Worm (Caenorhabditis elegans) whole organism, L2 larva: ENCODE data around the gene tlk-1.

Source experiments
- C34F6.9 ChIP-seq: fragments of 150-350 bp; optimal IDR thresholded peaks from 2 replicates; lab custom pipeline; 2014; ENCODE audit warnings: missing biosample characterization, missing genetic modification characterization
- F13H6.1 ChIP-seq: sonication (generic microtip); optimal IDR thresholded peaks from 2 replicates; lab custom pipeline; 2016; ENCODE audit warnings: missing genetic modification characterization, missing compliant biosample characterization
- R02D3.7 ChIP-seq: fragments of 150-350 bp; optimal IDR thresholded peaks from 2 replicates; lab custom pipeline; 2014; ENCODE audit warnings: missing biosample characterization, missing genetic modification characterization
- Y55F3AM.14 ChIP-seq: fragments of 200-800 bp; sonication (Bioruptor generic); optimal IDR thresholded peaks from 2 replicates; lab custom pipeline; 2018; ENCODE audit warnings: mild to moderate bottlenecking, missing genetic modification characterization, missing compliant biosample characterization
- ZK546.5 ChIP-seq: sonication (generic microtip); optimal IDR thresholded peaks from 2 replicates; lab custom pipeline; 2017; ENCODE audit warnings: missing biosample characterization, missing genetic modification characterization
- alr-1 ChIP-seq: fragments of 150-350 bp; optimal IDR thresholded peaks from 2 replicates; lab custom pipeline; 2014; ENCODE audit warnings: missing biosample characterization, missing genetic modification characterization
- aly-2 ChIP-seq: fragments of 150-350 bp; optimal IDR thresholded peaks from 2 replicates; lab custom pipeline; 2014; ENCODE audit warnings: missing biosample characterization, missing genetic modification characterization
- ama-1 ChIP-seq: fragments of 150-350 bp; optimal IDR thresholded peaks from 2 replicates; lab custom pipeline; 2018; ENCODE audit warnings: inconsistent platforms
- blmp-1 ChIP-seq: sonication (generic microtip); optimal IDR thresholded peaks from 2 replicates; lab custom pipeline; 2017; ENCODE audit warnings: missing genetic modification characterization, mild to moderate bottlenecking, missing compliant biosample characterization, antibody characterized with exemption, moderate library complexity; ENCODE audit not compliant: insufficient read depth
- ceh-16 ChIP-seq: fragments of 150-350 bp; optimal IDR thresholded peaks from 2 replicates; lab custom pipeline; 2014; ENCODE audit warnings: missing biosample characterization, missing genetic modification characterization
- ceh-82 ChIP-seq: fragments of 150-350 bp; optimal IDR thresholded peaks from 2 replicates; lab custom pipeline; 2014; ENCODE audit warnings: missing biosample characterization, missing genetic modification characterization
- dmd-4 ChIP-seq: sonication (generic microtip); optimal IDR thresholded peaks from 2 replicates; lab custom pipeline; 2017; ENCODE audit warnings: missing biosample characterization, missing genetic modification characterization
- egl-27 ChIP-seq: sonication (generic microtip); optimal IDR thresholded peaks from 3 replicates; lab custom pipeline; 2017; ENCODE audit warnings: missing biosample characterization, missing genetic modification reagents, missing genetic modification characterization
- elt-1 ChIP-seq: fragments of 150-350 bp; optimal IDR thresholded peaks from 2 replicates; lab custom pipeline; 2014; ENCODE audit warnings: missing biosample characterization, missing genetic modification characterization
- elt-3 ChIP-seq: sonication (generic microtip); optimal IDR thresholded peaks from 2 replicates; lab custom pipeline; 2017; ENCODE audit warnings: missing biosample characterization, missing genetic modification characterization
- fos-1 ChIP-seq: fragments of 150-350 bp; optimal IDR thresholded peaks from 2 replicates; lab custom pipeline; 2014; ENCODE audit warnings: missing biosample characterization, missing genetic modification characterization
- gmeb-1 ChIP-seq: fragments of 150-350 bp; optimal IDR thresholded peaks from 2 replicates; lab custom pipeline; 2014; ENCODE audit warnings: missing biosample characterization, missing genetic modification characterization
- lin-11 ChIP-seq: fragments of 150-350 bp; sonication (generic microtip); optimal IDR thresholded peaks from 2 replicates; lab custom pipeline; 2014; ENCODE audit warnings: missing biosample characterization, missing genetic modification characterization, inconsistent platforms, mixed read lengths
- lin-13 ChIP-seq: fragments of 150-350 bp; optimal IDR thresholded peaks from 2 replicates; lab custom pipeline; 2014; ENCODE audit warnings: missing biosample characterization, missing genetic modification reagents, missing genetic modification characterization
- lin-39 ChIP-seq: fragments of 150-350 bp; optimal IDR thresholded peaks from 2 replicates; lab custom pipeline; 2014; ENCODE audit warnings: missing biosample characterization, missing genetic modification reagents, missing genetic modification characterization
- lsy-2 ChIP-seq, 2 experiments: fragments of 150-350 bp in 1 of 2; sonication (generic microtip) in 1 of 2; optimal IDR thresholded peaks; 2 replicates each; lab custom pipeline; 2014 to 2017; ENCODE audit warnings: missing biosample characterization in 2 of 2, missing genetic modification characterization in 2 of 2
- mab-5 ChIP-seq: fragments of 150-350 bp; optimal IDR thresholded peaks from 2 replicates; lab custom pipeline; 2014; ENCODE audit warnings: missing biosample characterization, missing genetic modification characterization
- mbf-1 ChIP-seq: sonication (generic microtip); optimal IDR thresholded peaks from 2 replicates; lab custom pipeline; 2017; ENCODE audit warnings: missing biosample characterization, missing genetic modification characterization
- mdl-1 ChIP-seq, 2 experiments: fragments of 150-350 bp in 1 of 2; sonication (generic microtip) in 1 of 2; optimal IDR thresholded peaks; 2 replicates each; lab custom pipeline; 2017; ENCODE audit warnings: missing biosample characterization in 2 of 2, missing genetic modification characterization in 2 of 2
- nhr-10 ChIP-seq: sonication (generic microtip); optimal IDR thresholded peaks from 2 replicates; lab custom pipeline; 2017; ENCODE audit warnings: missing biosample characterization, missing genetic modification characterization
- nhr-11 ChIP-seq: fragments of 150-350 bp; optimal IDR thresholded peaks from 2 replicates; lab custom pipeline; 2014; ENCODE audit warnings: missing biosample characterization, missing genetic modification characterization
- nhr-12 ChIP-seq: fragments of 150-350 bp; optimal IDR thresholded peaks from 2 replicates; lab custom pipeline; 2014; ENCODE audit warnings: missing biosample characterization, missing genetic modification characterization
- nhr-129 ChIP-seq: fragments of 150-350 bp; optimal IDR thresholded peaks from 2 replicates; lab custom pipeline; 2014; ENCODE audit warnings: missing biosample characterization, missing genetic modification characterization
- nhr-21 ChIP-seq: fragments of 150-350 bp; optimal IDR thresholded peaks from 2 replicates; lab custom pipeline; 2014; ENCODE audit warnings: missing biosample characterization, missing genetic modification characterization
- nhr-23 ChIP-seq: fragments of 150-350 bp; optimal IDR thresholded peaks from 2 replicates; lab custom pipeline; 2014; ENCODE audit warnings: missing biosample characterization, missing genetic modification reagents, missing genetic modification characterization
- nhr-237 ChIP-seq: fragments of 150-350 bp; optimal IDR thresholded peaks from 2 replicates; lab custom pipeline; 2014; ENCODE audit warnings: missing biosample characterization, missing genetic modification characterization
- nhr-25 ChIP-seq: fragments of 150-350 bp; sonication (generic microtip); optimal IDR thresholded peaks from 3 replicates; lab custom pipeline; 2014; ENCODE audit warnings: missing biosample characterization, missing genetic modification characterization
- nhr-6 ChIP-seq: fragments of 150-350 bp; optimal IDR thresholded peaks from 2 replicates; lab custom pipeline; 2014; ENCODE audit warnings: missing biosample characterization, missing genetic modification characterization
- nhr-77 ChIP-seq: fragments of 150-350 bp; optimal IDR thresholded peaks from 2 replicates; lab custom pipeline; 2014; ENCODE audit warnings: missing biosample characterization, missing genetic modification characterization
- peb-1 ChIP-seq: fragments of 150-350 bp; optimal IDR thresholded peaks from 2 replicates; lab custom pipeline; 2014; ENCODE audit warnings: missing biosample characterization, missing genetic modification characterization
- sem-4 ChIP-seq: fragments of 150-350 bp; optimal IDR thresholded peaks from 2 replicates; lab custom pipeline; 2014; ENCODE audit warnings: missing biosample characterization, missing genetic modification reagents, missing genetic modification characterization
- skn-1 ChIP-seq: sonication (generic microtip); optimal IDR thresholded peaks from 2 replicates; lab custom pipeline; 2017; ENCODE audit warnings: missing biosample characterization, missing genetic modification characterization
- sma-3 ChIP-seq: sonication (generic microtip); optimal IDR thresholded peaks from 2 replicates; lab custom pipeline; 2016; ENCODE audit warnings: missing genetic modification reagents, missing genetic modification characterization, missing compliant biosample characterization
- sma-9 ChIP-seq, 2 experiments: fragments of 150-350 bp in 1 of 2; sonication (generic microtip) in 1 of 2; optimal IDR thresholded peaks; 2 replicates each; lab custom pipeline; 2014 to 2016; ENCODE audit warnings: missing genetic modification characterization in 2 of 2, mild to moderate bottlenecking in 1 of 2, missing biosample characterization in 1 of 2, missing compliant biosample characterization in 1 of 2, missing genetic modification reagents in 1 of 2, moderate library complexity in 1 of 2
- snpc-4 ChIP-seq: fragments of 150-350 bp; optimal IDR thresholded peaks from 2 replicates; lab custom pipeline; 2014; ENCODE audit warnings: missing biosample characterization, missing genetic modification characterization
- unc-39 ChIP-seq: fragments of 150-350 bp; optimal IDR thresholded peaks from 2 replicates; lab custom pipeline; 2014; ENCODE audit warnings: missing biosample characterization, missing genetic modification characterization
- unc-55 ChIP-seq: fragments of 150-350 bp; sonication (generic microtip); optimal IDR thresholded peaks from 3 replicates; lab custom pipeline; 2014; ENCODE audit warnings: missing biosample characterization, missing genetic modification reagents, missing genetic modification characterization
- unc-62 ChIP-seq: fragments of 150-350 bp; optimal IDR thresholded peaks from 2 replicates; lab custom pipeline; 2014; ENCODE audit warnings: missing biosample characterization, missing genetic modification reagents, missing genetic modification characterization
- zag-1 ChIP-seq: fragments of 150-350 bp; optimal IDR thresholded peaks from 2 replicates; lab custom pipeline; 2014; ENCODE audit warnings: missing biosample characterization, missing genetic modification characterization
- ztf-1 ChIP-seq: fragments of 200-800 bp; sonication (Bioruptor generic); conservative IDR thresholded peaks from 2 replicates; pipeline ENCODE4 v1.3.6; 2022; ENCODE audit warnings: missing genetic modification characterization, missing compliant biosample characterization
- ztf-11 ChIP-seq: sonication (generic microtip); optimal IDR thresholded peaks from 2 replicates; lab custom pipeline; 2017; ENCODE audit warnings: missing biosample characterization, missing genetic modification characterization
- ztf-4 ChIP-seq: fragments of 150-350 bp; optimal IDR thresholded peaks from 2 replicates; lab custom pipeline; 2014; ENCODE audit warnings: missing biosample characterization, missing genetic modification characterization

tlk-1 gene

ce11 chrIII:9662266-9662959, 37.3 kb upstream of the tlk-1 start (continued):
- TF ChIP-seq R02D3.7, result no peak
- TF ChIP-seq lin-11 (tag; lab: Kevin White, UChicago), result no peak
- no peak for TF ChIP-seq Y55F3AM.14 (GFP tag; lab: Kevin White, UChicago)
- TF ChIP-seq alr-1 (tag; lab: Kevin White, UChicago), result no peak
- no peak for TF ChIP-seq aly-2 (tag; lab: Kevin White, UChicago)
- no peak for TF ChIP-seq mdl-1 (tag; optimal IDR thresholded peaks at IDR 0.05; lab: Kevin White, UChicago)

- TF ChIP-seq C34F6.9 (tag; lab: Kevin White, UChicago), result no peak
- TF ChIP-seq blmp-1 (tag; lab: Kevin White, UChicago), result no peak
These were observed 35.7 kb upstream of the tlk-1 start for ce11 chrIII:9663943-9664342.

- TF ChIP-seq nhr-12 (tag; lab: Kevin White, UChicago) (no peak), nhr-10 (no peak), unc-39 (no peak), fos-1 (tag; lab: Kevin White, UChicago) (no peak), ceh-16 (tag; lab: Kevin White, UChicago) (no peak), ceh-82 (tag; lab: Kevin White, UChicago) (no peak), egl-27 (tag; lab: Kevin White, UChicago) (peak; percentile 1), F13H6.1 (peak; percentile 55), gmeb-1 (no peak), skn-1 (no peak), mab-5 (tag; lab: Kevin White, UChicago) (no peak), elt-1 (tag; lab: Kevin White, UChicago) (no peak), ztf-1 (GFP tag; lab: Robert Waterston, UW) (no peak), alr-1 (tag; lab: Kevin White, UChicago) (no peak), sem-4 (peak; percentile 71), ztf-11 (tag; lab: Kevin White, UChicago) (no peak), mdl-1 (tag; optimal IDR thresholded peaks at IDR 0.05; lab: Kevin White, UChicago) (no peak), ztf-4 (no peak), mbf-1 (no peak), nhr-77 (tag; lab: Kevin White, UChicago) (no peak), Y55F3AM.14 (GFP tag; lab: Kevin White, UChicago) (no peak), blmp-1 (tag; lab: Kevin White, UChicago) (no peak), nhr-11 (tag; lab: Kevin White, UChicago) (no peak), unc-62 (no peak), C34F6.9 (tag; lab: Kevin White, UChicago) (peak; percentile 4), unc-55 (GFP tag; lab: Kevin White, UChicago) (no peak), peb-1 (tag; lab: Kevin White, UChicago) (no peak), nhr-21 (no peak), snpc-4 (no peak), nhr-237 (no peak), sma-9 (GFP tag; optimal IDR thresholded peaks at IDR 0.05; lab: Kevin White, UChicago) (peak; percentile 80), sma-9 (tag; optimal IDR thresholded peaks at IDR 0.05; lab: Kevin White, UChicago) (no peak), nhr-23 (tag; lab: Kevin White, UChicago) (no peak), lin-11 (tag; lab: Kevin White, UChicago) (no peak), nhr-25 (no peak), lin-39 (tag; lab: Kevin White, UChicago) (no peak), lsy-2 (tag; optimal IDR thresholded peaks at IDR 0.05; lab: Kevin White, UChicago) (peak in 1 of 2 experiments; percentile 40), lin-13 (no peak), zag-1 (peak; percentile 26), ZK546.5 (tag; lab: Kevin White, UChicago) (no peak), nhr-6 (tag; lab: Kevin White, UChicago) (no peak), sma-3 (no peak), dmd-4 (tag; lab: Kevin White, UChicago) (no peak), R02D3.7 (no peak), nhr-129 (no peak), ama-1 (lab: Kevin White, UChicago) (no peak), elt-3 (tag; lab: Kevin White, UChicago) (no peak), aly-2 (tag; lab: Kevin White, UChicago) (no peak)
These were observed 35.0 kb upstream of the tlk-1 start for ce11 chrIII:9664484-9665221.
